Fruit fly (Drosophila melanogaster): ENCODE data around the gene Dci.

Dci gene

dm6 chr3L:852267-852666 lies 1.1 kb downstream of the Dci start (continued):
- no peak for TF ChIP-seq tio (GFP tag; optimal IDR thresholded peaks at IDR 0.05)
- TF ChIP-seq shn (GFP tag; optimal IDR thresholded peaks at IDR 0.05) = no peak
- no peak for TF ChIP-seq jigr1 (GFP tag; IDR thresholded peaks at IDR 0.05)
- TF ChIP-seq pita (GFP tag; optimal IDR thresholded peaks at IDR 0.05) = no peak
- no peak for TF ChIP-seq CG43689 (GFP tag; IDR thresholded peaks at IDR 0.05)
- TF ChIP-seq sens (GFP tag) = no peak
- no peak for TF ChIP-seq CG9817 (tag; optimal IDR thresholded peaks at IDR 0.05)
- no peak for TF ChIP-seq CG8290 (GFP tag; optimal IDR thresholded peaks at IDR 0.05)
- TF ChIP-seq CG8290 (tag; optimal IDR thresholded peaks at IDR 0.05) = peak in 1 of 2 experiments; percentile 15
- TF ChIP-seq CG14050 (GFP tag; IDR thresholded peaks at IDR 0.05) = no peak
- TF ChIP-seq ttk (GFP tag; IDR thresholded peaks at IDR 0.05) = no peak
- peak; percentile 5 for TF ChIP-seq lab (GFP tag; optimal IDR thresholded peaks at IDR 0.05)

dm6 chr3L:857063-858015 lies 6.2 kb downstream of the Dci start, which contains the start of gene dpr20:
TSS of gene dpr20 (minus strand) at chr3L:857248.
- TF ChIP-seq Dip3 (GFP tag; optimal IDR thresholded peaks at IDR 0.05) (peak; percentile 72), phol (tag; optimal IDR thresholded peaks at IDR 0.05) (peak; percentile 39), CG4424 (GFP tag; optimal IDR thresholded peaks at IDR 0.05) (peak; percentile 31), Bdp1 (GFP tag; optimal IDR thresholded peaks at IDR 0.05) (peak; percentile 45), CG2889 (GFP tag; IDR thresholded peaks at IDR 0.05) (peak; percentile 79), CG31224 (GFP tag; IDR thresholded peaks at IDR 0.05) (peak; percentile 63), fd3F (GFP tag; optimal IDR thresholded peaks at IDR 0.05) (peak; percentile 73), ATbp (GFP tag; optimal IDR thresholded peaks at IDR 0.05) (peak; percentile 40), CG1602 (GFP tag; optimal IDR thresholded peaks at IDR 0.05) (peak; percentile 52), CG12769 (tag; optimal IDR thresholded peaks at IDR 0.05) (peak; percentile 92), luna (GFP tag; optimal IDR thresholded peaks at IDR 0.05) (peak; percentile 16), CG16863 (GFP tag; optimal IDR thresholded peaks at IDR 0.05) (peak; percentile 59), CG10979 (tag; optimal IDR thresholded peaks at IDR 0.05) (peak; percentile 38), Dll (GFP tag; IDR thresholded peaks at IDR 0.05; ENCODE audit: partially characterized antibody) (no peak), CG6683 (GFP tag; optimal IDR thresholded peaks at IDR 0.05) (peak; percentile 49), CG6689 (GFP tag; IDR thresholded peaks at IDR 0.05) (peak; percentile 73), Six4 (GFP tag; optimal IDR thresholded peaks at IDR 0.05) (peak; percentile 44), CG15696 (tag; optimal IDR thresholded peaks at IDR 0.05) (peak; percentile 48), CG1792 (GFP tag; optimal IDR thresholded peaks at IDR 0.05) (peak; percentile 76), CG11696 (GFP tag; IDR thresholded peaks at IDR 0.05) (peak; percentile 74), Drgx (GFP tag; IDR thresholded peaks at IDR 0.05) (peak; percentile 92), gfzf (GFP tag; optimal IDR thresholded peaks at IDR 0.05) (no peak), klu (GFP tag; IDR thresholded peaks at IDR 0.05) (peak; percentile 66), CG12659 (GFP tag; optimal IDR thresholded peaks at IDR 0.05) (peak; percentile 67), CG2875 (GFP tag; optimal IDR thresholded peaks at IDR 0.05) (peak; percentile 14), ems (GFP tag; optimal IDR thresholded peaks at IDR 0.05) (peak; percentile 69), Dfd (GFP tag; optimal IDR thresholded peaks at IDR 0.05) (no peak), CG8944 (GFP tag; optimal IDR thresholded peaks at IDR 0.05) (peak; percentile 56), CG2202 (tag; optimal IDR thresholded peaks at IDR 0.05) (peak; percentile 10), insv (GFP tag; optimal IDR thresholded peaks at IDR 0.05) (peak in 1 of 2 experiments; percentile 61), en (GFP tag; optimal IDR thresholded peaks at IDR 0.05) (peak; percentile 3), CG1233 (GFP tag; optimal IDR thresholded peaks at IDR 0.05) (peak; percentile 34), CG4617 (GFP tag; optimal IDR thresholded peaks at IDR 0.05; ENCODE audit: borderline replicate concordance) (peak; percentile 25), hbn (GFP tag; IDR thresholded peaks at IDR 0.05; ENCODE audit: partially characterized antibody) (no peak), ewg (GFP tag; optimal IDR thresholded peaks at IDR 0.05) (peak; percentile 55), rib (GFP tag; IDR thresholded peaks at IDR 0.05) (peak; percentile 79), tio (GFP tag; optimal IDR thresholded peaks at IDR 0.05) (peak; percentile 55)

Measured in whole organism, embryonic.